Fruit fly (Drosophila melanogaster): ENCODE data around the gene APC4.

DNA sequence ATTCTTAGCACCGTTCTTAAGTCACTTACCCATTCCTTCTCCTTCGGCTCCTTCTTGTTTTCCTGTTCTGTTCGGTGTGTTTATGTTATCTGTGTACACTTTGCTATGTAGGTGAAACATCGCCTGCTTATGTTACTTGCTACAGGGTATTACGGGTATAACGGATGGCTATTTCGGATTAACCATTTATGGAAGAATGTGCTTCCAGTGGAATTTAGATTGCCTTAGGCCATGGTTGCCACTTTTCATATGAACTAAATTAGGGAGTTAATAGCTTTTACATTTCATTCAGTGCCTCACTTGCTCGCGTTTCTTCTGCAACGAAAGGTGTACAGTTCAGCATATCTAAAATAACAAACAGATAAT, 34.4 kb upstream of the APC4 start:
- no peak for TF ChIP-seq CG8478 (optimal IDR thresholded peaks at IDR 0.05)
- no peak for TF ChIP-seq CTCF (optimal IDR thresholded peaks at IDR 0.05)
